Fruit fly (Drosophila melanogaster): ENCODE results near the gene CG8478.

CG8478 gene

dm6 chr3R:9759360-9760191 lies 3.9 kb upstream of the CG8478 start, which contains the start of gene Mpi (continued):
- TF ChIP-seq fd96Cb (tag; optimal IDR thresholded peaks at IDR 0.05) (peak; percentile 19), bbx (GFP tag; IDR thresholded peaks at IDR 0.05; ENCODE audit: partially characterized antibody) (peak; percentile 56; the same call in 1 of the 2 replicates), CG14014 (GFP tag; IDR thresholded peaks at IDR 0.05) (0 out of 2 replicates have a peak, but pooled peaks have one; percentile 22), CG2116 (GFP tag; optimal IDR thresholded peaks at IDR 0.05) (peak; percentile 66), CG4424 (GFP tag; optimal IDR thresholded peaks at IDR 0.05) (peak; percentile 27), ato (GFP tag; IDR thresholded peaks at IDR 0.05; ENCODE audit: partially characterized antibody) (0 out of 2 replicates have a peak, but pooled peaks have one; percentile 45), Doc3 (GFP tag; IDR thresholded peaks at IDR 0.05; ENCODE audit: partially characterized antibody) (peak; percentile 53; the same call in 2 of the 3 replicates), chm (GFP tag; IDR thresholded peaks at IDR 0.05) (0 out of 2 replicates have a peak, but pooled peaks have one; percentile 14), inv (GFP tag; IDR thresholded peaks at IDR 0.05; ENCODE audit: partially characterized antibody) (peak; percentile 44), Atf3 (GFP tag; optimal IDR thresholded peaks at IDR 0.05) (no peak), YL-1 (GFP tag; optimal IDR thresholded peaks at IDR 0.05) (peak; percentile 88), Pdp1 (GFP tag; optimal IDR thresholded peaks at IDR 0.05) (peak in 1 of 2 experiments; percentile 33), row (GFP tag; IDR thresholded peaks at IDR 0.05) (peak; percentile 92), prd (optimal IDR thresholded peaks at IDR 0.05) (no peak), prd (GFP tag; IDR thresholded peaks at IDR 0.05) (0 out of 3 replicates have a peak, but pooled peaks have one; percentile 15), CG17359 (tag; optimal IDR thresholded peaks at IDR 0.05) (peak; percentile 33), CG4820 (GFP tag; optimal IDR thresholded peaks at IDR 0.05) (peak; percentile 7), MESR4 (GFP tag; optimal IDR thresholded peaks at IDR 0.05) (peak; percentile 83), CG1792 (GFP tag; optimal IDR thresholded peaks at IDR 0.05) (no peak), unc-4 (GFP tag; IDR thresholded peaks at IDR 0.05; ENCODE audit: partially characterized antibody) (peak; percentile 63), CG1603 (tag; optimal IDR thresholded peaks at IDR 0.05) (peak; percentile 60), ham (GFP tag; IDR thresholded peaks at IDR 0.05) (no peak), bsh (GFP tag; optimal IDR thresholded peaks at IDR 0.05) (peak in 1 of 2 experiments; percentile 42), Scr (GFP tag; IDR thresholded peaks at IDR 0.05; ENCODE audit: partially characterized antibody) (peak; percentile 66), CG12299 (tag; optimal IDR thresholded peaks at IDR 0.05) (peak; percentile 36), Nf-YC (tag; optimal IDR thresholded peaks at IDR 0.05) (no peak), D19B (GFP tag; optimal IDR thresholded peaks at IDR 0.05) (no peak), dpn (GFP tag; optimal IDR thresholded peaks at IDR 0.05) (peak in 1 of 2 experiments; percentile 25), sisA (GFP tag; IDR thresholded peaks at IDR 0.05) (no peak), Tbp (GFP tag; optimal IDR thresholded peaks at IDR 0.05) (no peak), nerfin-2 (GFP tag; IDR thresholded peaks at IDR 0.05; ENCODE audit: partially characterized antibody) (peak; percentile 31; the same call in 1 of the 2 replicates), B-H2 (GFP tag; optimal IDR thresholded peaks at IDR 0.05) (peak; percentile 36), CG3995 (GFP tag; optimal IDR thresholded peaks at IDR 0.05) (peak; percentile 82), CG32532 (GFP tag; IDR thresholded peaks at IDR 0.05) (peak; percentile 42), amos (GFP tag; IDR thresholded peaks at IDR 0.05; ENCODE audit: partially characterized antibody) (peak; percentile 52; the same call in 1 of the 2 replicates), CG12659 (GFP tag; optimal IDR thresholded peaks at IDR 0.05) (peak; percentile 62), trem (tag; optimal IDR thresholded peaks at IDR 0.05) (peak; percentile 58), Hr78 (GFP tag; optimal IDR thresholded peaks at IDR 0.05) (peak in 1 of 2 experiments; percentile 84), az2 (GFP tag; optimal IDR thresholded peaks at IDR 0.05) (peak; percentile 37), Meics (GFP tag; optimal IDR thresholded peaks at IDR 0.05) (no peak), ERR (GFP tag; optimal IDR thresholded peaks at IDR 0.05) (peak; percentile 97), MBD-R2 (GFP tag; IDR thresholded peaks at IDR 0.05) (peak; percentile 73), CG9817 (tag; optimal IDR thresholded peaks at IDR 0.05) (peak; percentile 8)

Measured in whole organism, embryonic.